Worm (Caenorhabditis elegans) whole organism, late embryonic: Measurements from ENCODE around the gene C54D10.3.

Experiments used
- C38D4.7 ChIP-seq: fragments of 200-800 bp; sonication (Bioruptor generic); optimal IDR thresholded peaks from 2 replicates; lab custom pipeline; 2018; ENCODE audit warnings: mild to moderate bottlenecking, missing genetic modification characterization, moderate library complexity, missing compliant biosample characterization
- F13H6.1 ChIP-seq: sonication (generic microtip); optimal IDR thresholded peaks from 2 replicates; lab custom pipeline; 2016; ENCODE audit warnings: missing genetic modification characterization, missing compliant biosample characterization
- ceh-14 ChIP-seq: sonication (generic microtip); optimal IDR thresholded peaks from 2 replicates; lab custom pipeline; 2016; ENCODE audit warnings: missing genotype, missing genetic modification characterization, missing compliant biosample characterization
- ceh-18 ChIP-seq: sonication (generic microtip); optimal IDR thresholded peaks from 2 replicates; lab custom pipeline; 2016; ENCODE audit warnings: missing genetic modification characterization, missing compliant biosample characterization
- ceh-19 ChIP-seq: fragments of 200-800 bp; sonication (Bioruptor generic); optimal IDR thresholded peaks from 2 replicates; lab custom pipeline; 2018; ENCODE audit warnings: mild to moderate bottlenecking, missing genetic modification characterization, missing compliant biosample characterization
- ceh-22 ChIP-seq: sonication (generic microtip); optimal IDR thresholded peaks from 2 replicates; lab custom pipeline; 2017; ENCODE audit warnings: missing biosample characterization, missing genetic modification characterization
- ceh-24 ChIP-seq: sonication (generic microtip); optimal IDR thresholded peaks from 2 replicates; lab custom pipeline; 2016; ENCODE audit warnings: mild to moderate bottlenecking, missing genetic modification characterization, missing compliant biosample characterization
- ceh-30 ChIP-seq: fragments of 150-350 bp; optimal IDR thresholded peaks from 2 replicates; lab custom pipeline; 2014; ENCODE audit warnings: missing biosample characterization, missing genetic modification characterization
- ceh-31 ChIP-seq: sonication (generic microtip); optimal IDR thresholded peaks from 2 replicates; lab custom pipeline; 2016; ENCODE audit warnings: missing genetic modification characterization, missing compliant biosample characterization
- ceh-34 ChIP-seq: sonication (generic microtip); optimal IDR thresholded peaks from 2 replicates; lab custom pipeline; 2016; ENCODE audit warnings: mild to moderate bottlenecking, missing genetic modification characterization, missing compliant biosample characterization
- ceh-45 ChIP-seq: fragments of 200-800 bp; sonication (Bioruptor generic); IDR thresholded peaks from 2 replicates; pipeline ENCODE4 v1.3.6; 2022; ENCODE audit warnings: missing genetic modification reagents, missing genetic modification characterization, missing compliant biosample characterization
- ceh-6 ChIP-seq: fragments of 200-800 bp; sonication (Bioruptor generic); optimal IDR thresholded peaks from 2 replicates; lab custom pipeline; 2018; ENCODE audit warnings: mild to moderate bottlenecking, missing genetic modification characterization, missing compliant biosample characterization
- che-1 ChIP-seq: sonication (generic microtip); optimal IDR thresholded peaks from 2 replicates; lab custom pipeline; 2016; ENCODE audit warnings: mild to moderate bottlenecking, missing genetic modification characterization, missing compliant biosample characterization
- dmd-4 ChIP-seq: sonication (generic microtip); optimal IDR thresholded peaks from 2 replicates; lab custom pipeline; 2016; ENCODE audit warnings: borderline replicate concordance, missing genetic modification characterization, missing compliant biosample characterization
- ets-4 ChIP-seq: sonication (generic microtip); optimal IDR thresholded peaks from 2 replicates; lab custom pipeline; 2016; ENCODE audit warnings: missing genetic modification characterization, missing compliant biosample characterization
- eyg-1 ChIP-seq: sonication (generic microtip); optimal IDR thresholded peaks from 2 replicates; lab custom pipeline; 2016; ENCODE audit warnings: missing genotype, missing genetic modification characterization, missing compliant biosample characterization
- fax-1 ChIP-seq: sonication (generic microtip); optimal IDR thresholded peaks from 2 replicates; lab custom pipeline; 2016; ENCODE audit warnings: missing genotype, missing genetic modification characterization, missing compliant biosample characterization
- hlh-13 ChIP-seq: fragments of 200-800 bp; sonication (Bioruptor generic); optimal IDR thresholded peaks from 2 replicates; lab custom pipeline; 2018; ENCODE audit warnings: mild to moderate bottlenecking, missing genetic modification characterization, missing compliant biosample characterization
- hlh-15 ChIP-seq: sonication (generic microtip); optimal IDR thresholded peaks from 2 replicates; lab custom pipeline; 2016; ENCODE audit warnings: missing genetic modification characterization, missing compliant biosample characterization
- hlh-30 ChIP-seq: sonication (generic microtip); optimal IDR thresholded peaks from 2 replicates; lab custom pipeline; 2017; ENCODE audit warnings: antibody characterized with exemption, missing genetic modification characterization, missing compliant biosample characterization; ENCODE audit not compliant: insufficient read depth
- hlh-8 ChIP-seq: sonication (generic microtip); optimal IDR thresholded peaks from 2 replicates; lab custom pipeline; 2016; ENCODE audit warnings: missing genotype, missing genetic modification characterization, missing compliant biosample characterization
- lim-6 ChIP-seq: sonication (generic microtip); optimal IDR thresholded peaks from 2 replicates; lab custom pipeline; 2016; ENCODE audit warnings: missing genetic modification characterization, missing compliant biosample characterization
- lin-11 ChIP-seq: fragments of 200-800 bp; sonication (Bioruptor generic); optimal IDR thresholded peaks from 2 replicates; lab custom pipeline; 2018; ENCODE audit warnings: mild to moderate bottlenecking, missing genetic modification characterization, missing compliant biosample characterization
- mec-3 ChIP-seq: sonication (generic microtip); optimal IDR thresholded peaks from 2 replicates; lab custom pipeline; 2016; ENCODE audit warnings: borderline replicate concordance, missing genetic modification characterization, missing compliant biosample characterization
- nfya-1 ChIP-seq: sonication (generic microtip); optimal IDR thresholded peaks from 2 replicates; lab custom pipeline; 2017; ENCODE audit warnings: missing genetic modification characterization, mild to moderate bottlenecking, missing compliant biosample characterization, antibody characterized with exemption, moderate library complexity
- nhr-11 ChIP-seq: fragments of 150-350 bp; optimal IDR thresholded peaks from 2 replicates; lab custom pipeline; 2014; ENCODE audit warnings: missing biosample characterization, missing genetic modification characterization
- nhr-232 ChIP-seq: sonication (generic microtip); optimal IDR thresholded peaks from 2 replicates; lab custom pipeline; 2016; ENCODE audit warnings: missing genetic modification characterization, missing compliant biosample characterization
- odd-2 ChIP-seq: sonication (generic microtip); optimal IDR thresholded peaks from 2 replicates; lab custom pipeline; 2017; ENCODE audit warnings: antibody characterized with exemption, mild to moderate bottlenecking, missing genetic modification characterization, missing compliant biosample characterization
- pag-3 ChIP-seq: sonication (generic microtip); optimal IDR thresholded peaks from 2 replicates; lab custom pipeline; 2016; ENCODE audit warnings: missing compliant biosample characterization, missing genetic modification characterization, borderline replicate concordance
- pat-9 ChIP-seq: fragments of 200-800 bp; sonication (Bioruptor generic); optimal IDR thresholded peaks from 2 replicates; lab custom pipeline; 2018; ENCODE audit warnings: mild to moderate bottlenecking, missing genetic modification characterization, moderate library complexity, missing compliant biosample characterization
- pax-1 ChIP-seq: fragments of 150-350 bp; optimal IDR thresholded peaks from 2 replicates; lab custom pipeline; 2014; ENCODE audit warnings: missing biosample characterization, missing genetic modification characterization
- pha-4 ChIP-seq: fragments of 150-350 bp; optimal IDR thresholded peaks from 2 replicates; lab custom pipeline; 2018; ENCODE audit warnings: missing biosample characterization, missing genetic modification reagents, missing genetic modification characterization
- pqm-1 ChIP-seq: sonication (generic microtip); optimal IDR thresholded peaks from 2 replicates; lab custom pipeline; 2016; ENCODE audit warnings: missing genetic modification characterization, missing compliant biosample characterization
- syd-9 ChIP-seq: sonication (generic microtip); optimal IDR thresholded peaks from 2 replicates; lab custom pipeline; 2016; ENCODE audit warnings: mild to moderate bottlenecking, missing genetic modification characterization, moderate library complexity, missing compliant biosample characterization
- unc-42 ChIP-seq: sonication (generic microtip); optimal IDR thresholded peaks from 2 replicates; lab custom pipeline; 2016; ENCODE audit warnings: missing genotype, missing genetic modification characterization, missing compliant biosample characterization
- unc-55 ChIP-seq: sonication (generic microtip); optimal IDR thresholded peaks from 2 replicates; lab custom pipeline; 2017; ENCODE audit warnings: missing biosample characterization, missing genetic modification reagents, missing genetic modification characterization
- zip-5 ChIP-seq: sonication (generic microtip); optimal IDR thresholded peaks from 2 replicates; lab custom pipeline; 2016; ENCODE audit warnings: missing genetic modification characterization, missing compliant biosample characterization
- ztf-16 ChIP-seq: sonication (generic microtip); optimal IDR thresholded peaks from 2 replicates; lab custom pipeline; 2017; ENCODE audit warnings: missing genetic modification characterization, missing compliant biosample characterization

C54D10.3 gene

ce11 chrV:12413651-12414114 is 4.7 kb upstream of the C54D10.3 start, which contains the start of gene cdr-6:
TSS of gene cdr-6 (minus strand) at chrV:12413701.
- TF ChIP-seq ceh-30 (no peak), pqm-1 (no peak), ceh-14 (tag; lab: Kevin White, UChicago) (no peak), ceh-22 (no peak), fax-1 (no peak), ceh-45 (GFP tag; lab: Robert Waterston, UW) (no peak), syd-9 (no peak), hlh-8 (tag; lab: Kevin White, UChicago) (no peak), hlh-15 (tag; lab: Kevin White, UChicago) (no peak), unc-55 (no peak)

DNA sequence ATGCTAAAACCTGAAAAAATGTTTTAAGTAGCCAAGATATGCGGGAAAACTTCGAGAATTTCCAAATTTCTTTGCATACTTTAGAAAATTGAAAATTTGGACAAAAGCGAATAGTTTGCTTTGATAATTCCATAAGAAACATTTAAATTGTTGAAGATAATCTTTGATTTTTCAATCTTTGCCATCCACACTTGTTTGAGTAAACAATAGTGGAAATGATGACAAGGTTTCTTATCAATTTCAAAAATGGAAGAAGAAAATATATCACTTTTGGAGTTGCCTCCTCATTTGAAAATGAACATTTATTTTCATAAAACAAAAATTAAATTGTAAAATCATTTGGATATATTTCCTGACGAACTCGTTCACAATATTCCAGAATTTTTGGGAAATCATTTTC is 4.0 kb upstream of the C54D10.3 start:
- TF ChIP-seq ceh-34 (tag; lab: Kevin White, UChicago) (no peak), ets-4 (no peak), ceh-19 (GFP tag; lab: Kevin White, UChicago) (no peak)

- TF ChIP-seq lin-11 (tag; lab: Kevin White, UChicago), result no peak
- TF ChIP-seq nfya-1 (tag; lab: Kevin White, UChicago), result no peak
- no peak for TF ChIP-seq hlh-13
- no peak for TF ChIP-seq zip-5 (tag; lab: Kevin White, UChicago)
- TF ChIP-seq ceh-24 (tag; lab: Kevin White, UChicago), result no peak
- no peak for TF ChIP-seq fax-1
- TF ChIP-seq che-1 (tag; lab: Kevin White, UChicago), result no peak
- TF ChIP-seq F13H6.1, result no peak
- TF ChIP-seq hlh-30 (tag; lab: Kevin White, UChicago), result no peak
- no peak for TF ChIP-seq nhr-11 (tag; lab: Kevin White, UChicago)
- TF ChIP-seq ets-4, result no peak
- no peak for TF ChIP-seq pha-4
- no peak for TF ChIP-seq ceh-45 (GFP tag; lab: Robert Waterston, UW)
- no peak for TF ChIP-seq eyg-1 (tag; lab: Kevin White, UChicago)
- TF ChIP-seq pqm-1, result no peak
Observed at ce11 chrV:12415656-12416055, 2.7 kb upstream of the C54D10.3 start, which contains the start of gene cdr-2. TSS of gene cdr-2 (minus strand) at chrV:12415709.

- TF ChIP-seq ets-4, result no peak
Observed at ce11 chrV:12417277-12417676, 1.1 kb upstream of the C54D10.3 start, which contains the start of gene cdr-3. TSS of gene cdr-3 (minus strand) at chrV:12417377.

- TF ChIP-seq odd-2 (tag; lab: Kevin White, UChicago), result no peak
- no peak for TF ChIP-seq ceh-31 (tag; lab: Kevin White, UChicago)
- no peak for TF ChIP-seq pat-9 (tag; lab: Kevin White, UChicago)
- TF ChIP-seq ceh-6 (GFP tag; lab: Kevin White, UChicago), result no peak
- TF ChIP-seq pag-3 (tag; lab: Kevin White, UChicago), result no peak
- no peak for TF ChIP-seq dmd-4 (tag; lab: Kevin White, UChicago)
- TF ChIP-seq ceh-18, result no peak
- no peak for TF ChIP-seq lim-6
- TF ChIP-seq pax-1, result no peak
- TF ChIP-seq unc-55, result no peak
Observed at ce11 chrV:12420843-12421242, 2.5 kb downstream of the C54D10.3 start, which contains the start of gene C54D10.4. TSS of gene C54D10.4 (minus strand) at chrV:12420943.

- TF ChIP-seq nhr-232 (no peak), ztf-16 (tag; lab: Kevin White, UChicago) (no peak), ceh-31 (tag; lab: Kevin White, UChicago) (peak; percentile 62), ceh-22 (no peak), ceh-34 (tag; lab: Kevin White, UChicago) (no peak), dmd-4 (tag; lab: Kevin White, UChicago) (no peak), unc-42 (tag; lab: Kevin White, UChicago) (peak; percentile 53), C38D4.7 (GFP tag; lab: Kevin White, UChicago) (no peak), fax-1 (no peak), mec-3 (no peak)
- TF ChIP-seq, all 69 proteins: peak for 2
Observed at ce11 chrV:12421360-12421759, 3.0 kb downstream of the C54D10.3 start.
